Worm (Caenorhabditis elegans) whole organism, L4 larva: Measurements from ENCODE around the gene nhr-226.
A peak's percentile ranks its signal among the peaks of the same experiment; 100 is the strongest.
"Not testable (repeated sequence)": the region's sequence is repeated elsewhere in the genome, so short reads cannot be mapped to it uniquely, and the experiment has no call there.

Experiments used
- F44E2.7 ChIP-seq: fragments of 200-800 bp; sonication (Bioruptor generic); IDR thresholded peaks from 2 replicates; pipeline ENCODE4 v2.1.2; 2022; ENCODE audit warnings: missing genetic modification characterization, missing compliant biosample characterization
- ZK337.2 ChIP-seq: fragments of 200-800 bp; sonication (Bioruptor generic); IDR thresholded peaks from 2 replicates; pipeline ENCODE4 v1.3.6; 2022; ENCODE audit warnings: missing genetic modification reagents, missing genetic modification characterization, missing compliant biosample characterization
- aha-1 ChIP-seq: fragments of 150-350 bp; peaks from one replicate; lab custom pipeline; 2014; ENCODE audit warnings: missing biosample characterization, missing genetic modification characterization
- ama-1 ChIP-seq: fragments of 150-350 bp; optimal IDR thresholded peaks from 2 replicates; lab custom pipeline; 2014; ENCODE audit warnings: inconsistent platforms, mixed read lengths
- ceh-32 ChIP-seq: sonication (generic microtip); optimal IDR thresholded peaks from 2 replicates; lab custom pipeline; 2016; ENCODE audit warnings: mild to moderate bottlenecking, missing genetic modification characterization, missing compliant biosample characterization; ENCODE audit not compliant: poor library complexity
- ceh-44 ChIP-seq: fragments of 200-800 bp; sonication (Bioruptor generic); IDR thresholded peaks from 2 replicates; pipeline ENCODE4 v1.3.6; 2022; ENCODE audit warnings: missing genetic modification reagents, missing genetic modification characterization, missing compliant biosample characterization
- ceh-62 ChIP-seq: sonication (generic microtip); optimal IDR thresholded peaks from 2 replicates; lab custom pipeline; 2017; ENCODE audit warnings: missing biosample characterization, missing genetic modification characterization
- ces-1 ChIP-seq: fragments of 150-350 bp; sonication (generic microtip); optimal IDR thresholded peaks from 4 replicates; lab custom pipeline; 2014; ENCODE audit warnings: missing biosample characterization, missing genetic modification reagents, missing genetic modification characterization
- cey-2 ChIP-seq: sonication (generic microtip); optimal IDR thresholded peaks from 3 replicates; lab custom pipeline; 2017; ENCODE audit warnings: missing genetic modification characterization, mild to moderate bottlenecking, missing compliant biosample characterization, antibody characterized with exemption, borderline replicate concordance; ENCODE audit not compliant: insufficient read depth
- daf-16 ChIP-seq, 3 experiments: sonication (generic microtip); optimal IDR thresholded peaks; 2 replicates each; lab custom pipeline; 2016 to 2017; ENCODE audit warnings: missing genetic modification characterization in 3 of 3, missing genetic modification reagents in 3 of 3, mild to moderate bottlenecking in 2 of 3, missing compliant biosample characterization in 2 of 3, missing biosample characterization in 1 of 3, moderate library complexity in 1 of 3
- dmd-6 ChIP-seq: fragments of 200-800 bp; sonication (Bioruptor generic); IDR thresholded peaks from 2 replicates; pipeline ENCODE4 v1.3.6; 2022; ENCODE audit warnings: missing genetic modification reagents, missing genetic modification characterization, missing compliant biosample characterization
- dve-1 ChIP-seq: sonication (generic microtip); optimal IDR thresholded peaks from 2 replicates; lab custom pipeline; 2017; ENCODE audit warnings: antibody characterized with exemption, mild to moderate bottlenecking, missing genetic modification characterization, missing compliant biosample characterization; ENCODE audit not compliant: insufficient read depth
- egl-43 ChIP-seq: fragments of 200-800 bp; sonication (Bioruptor generic); IDR thresholded peaks from 2 replicates; pipeline ENCODE4 v1.3.6; 2022; ENCODE audit warnings: missing genetic modification reagents, missing genetic modification characterization, missing compliant biosample characterization
- hlh-11 ChIP-seq: fragments of 200-800 bp; sonication (Bioruptor generic); optimal IDR thresholded peaks from 2 replicates; lab custom pipeline; 2018; ENCODE audit warnings: mild to moderate bottlenecking, missing genetic modification characterization, missing compliant biosample characterization
- hlh-30 ChIP-seq: sonication (generic microtip); optimal IDR thresholded peaks from 2 replicates; lab custom pipeline; 2017; ENCODE audit warnings: antibody characterized with exemption, mild to moderate bottlenecking, missing genetic modification characterization, missing compliant biosample characterization; ENCODE audit not compliant: insufficient read depth
- lin-1 ChIP-seq: fragments of 200-800 bp; sonication (Bioruptor generic); IDR thresholded peaks from 2 replicates; pipeline ENCODE4 v1.3.6; 2022; ENCODE audit warnings: missing genetic modification reagents, missing genetic modification characterization, missing compliant biosample characterization
- lin-38 ChIP-seq: fragments of 200-800 bp; sonication (Bioruptor generic); IDR thresholded peaks from 2 replicates; pipeline ENCODE4 v1.3.6; 2022; ENCODE audit warnings: missing genetic modification reagents, missing genetic modification characterization, missing compliant biosample characterization
- mdl-1 ChIP-seq, 2 experiments: fragments of 150-350 bp in 1 of 2; sonication (generic microtip) in 1 of 2; optimal IDR thresholded peaks; 2 replicates each; lab custom pipeline; 2014 to 2017; ENCODE audit warnings: missing biosample characterization in 2 of 2, missing genetic modification characterization in 2 of 2
- mxl-3 ChIP-seq: fragments of 200-800 bp; sonication (Bioruptor generic); optimal IDR thresholded peaks from 2 replicates; lab custom pipeline; 2018; ENCODE audit warnings: mild to moderate bottlenecking, missing genetic modification characterization, missing compliant biosample characterization
- nhr-102 ChIP-seq: sonication (generic microtip); optimal IDR thresholded peaks from 2 replicates; lab custom pipeline; 2016; ENCODE audit warnings: mild to moderate bottlenecking, missing genetic modification characterization, moderate library complexity, missing compliant biosample characterization
- nhr-237 ChIP-seq: sonication (generic microtip); optimal IDR thresholded peaks from 2 replicates; lab custom pipeline; 2017; ENCODE audit warnings: missing biosample characterization, missing genetic modification characterization
- nhr-28 ChIP-seq: fragments of 150-350 bp; optimal IDR thresholded peaks from 2 replicates; lab custom pipeline; 2014; ENCODE audit warnings: missing biosample characterization, missing genetic modification characterization
- nhr-48 ChIP-seq: sonication (generic microtip); optimal IDR thresholded peaks from 2 replicates; lab custom pipeline; 2016; ENCODE audit warnings: mild to moderate bottlenecking, missing genetic modification characterization, missing compliant biosample characterization
- nhr-77 ChIP-seq: fragments of 150-350 bp; optimal IDR thresholded peaks from 2 replicates; lab custom pipeline; 2014; ENCODE audit warnings: missing biosample characterization, missing genetic modification characterization
- php-3 ChIP-seq: fragments of 200-800 bp; sonication (Bioruptor generic); IDR thresholded peaks from 2 replicates; pipeline ENCODE4 v1.3.6; 2022; ENCODE audit warnings: missing genetic modification reagents, missing genetic modification characterization, missing compliant biosample characterization
- pqm-1 ChIP-seq: sonication (generic microtip); optimal IDR thresholded peaks from 2 replicates; lab custom pipeline; 2017; ENCODE audit warnings: missing biosample characterization, missing genetic modification characterization
- tra-1 ChIP-seq: fragments of 200-800 bp; sonication (Bioruptor generic); IDR thresholded peaks from 2 replicates; pipeline ENCODE4 v1.3.6; 2022; ENCODE audit warnings: missing genetic modification reagents, missing genetic modification characterization, missing compliant biosample characterization
- unc-62 ChIP-seq, 3 experiments: fragments of 150-350 bp in 1 of 3; sonication (generic microtip); optimal IDR thresholded peaks in 2 of 3; peaks in 1 of 3; 1 replicate in 1 of 3; 2 replicates in 2 of 3; lab custom pipeline; 2014 to 2017; ENCODE audit warnings: missing biosample characterization in 3 of 3, missing genetic modification characterization in 3 of 3, missing genetic modification reagents in 3 of 3, missing genotype in 1 of 3
- zag-1 ChIP-seq: fragments of 150-350 bp; optimal IDR thresholded peaks from 2 replicates; lab custom pipeline; 2014; ENCODE audit warnings: missing biosample characterization, missing genetic modification characterization
- ztf-11 ChIP-seq: fragments of 150-350 bp; optimal IDR thresholded peaks from 2 replicates; lab custom pipeline; 2014; ENCODE audit warnings: missing biosample characterization, missing genetic modification characterization

nhr-226 gene

ce11 chrV:2303775-2304174 lies 9.1 kb downstream of the nhr-226 start, which contains the start of gene irld-15:
TSS of gene irld-15 (minus strand) at chrV:2303875.
- TF ChIP-seq hlh-30 (tag; lab: Kevin White, UChicago) (no peak), ceh-62 (tag; lab: Kevin White, UChicago) (no peak), nhr-102 (tag; lab: Kevin White, UChicago) (no peak)

ce11 chrV:2306383-2306782 lies 11.7 kb downstream of the nhr-226 start:
- TF ChIP-seq zag-1 (tag; lab: Kevin White, UChicago) (no peak), aha-1 (tag; lab: Kevin White, UChicago) (peak; percentile 83)
- TF ChIP-seq, all 104 proteins: peak for 1

ce11 chrV:2308246-2308645 lies 13.6 kb downstream of the nhr-226 start:
- TF ChIP-seq lin-38 (no peak), egl-43 (GFP tag; lab: Robert Waterston, UW) (no peak), pqm-1 (tag; lab: Kevin White, UChicago) (peak; percentile 94), nhr-48 (peak; percentile 62), nhr-102 (tag; lab: Kevin White, UChicago) (no peak), nhr-77 (tag; lab: Kevin White, UChicago) (peak; percentile 89), nhr-28 (tag; lab: Kevin White, UChicago) (peak; percentile 81), F44E2.7 (GFP tag; lab: Robert Waterston, UW) (no peak), dve-1 (tag; lab: Kevin White, UChicago) (peak; percentile 86), cey-2 (tag; lab: Kevin White, UChicago) (no peak), hlh-11 (tag; lab: Kevin White, UChicago) (peak; percentile 79), unc-62 (GFP tag; optimal IDR thresholded peaks at IDR 0.05 in 1 of 2; lab: Kevin White, UChicago) (peak in 1 of 2 experiments; percentile 22), unc-62 (tag; optimal IDR thresholded peaks at IDR 0.05; lab: Kevin White, UChicago) (no peak), dmd-6 (GFP tag; lab: Robert Waterston, UW) (peak; percentile 99), ztf-11 (tag; lab: Kevin White, UChicago) (no peak), nhr-237 (tag; lab: Kevin White, UChicago) (no peak), daf-16 (GFP tag; optimal IDR thresholded peaks at IDR 0.05; lab: Kevin White, UChicago) (no peak), daf-16 (tag; optimal IDR thresholded peaks at IDR 0.05; lab: Kevin White, UChicago) (peak; percentile 84), ama-1 (lab: Kevin White, UChicago) (no peak), mxl-3 (peak; percentile 15), lin-1 (GFP tag; lab: Robert Waterston, UW) (peak; percentile 73), zag-1 (tag; lab: Kevin White, UChicago) (no peak), ZK337.2 (GFP tag; lab: Robert Waterston, UW) (no peak), php-3 (GFP tag; lab: Robert Waterston, UW) (0 out of 2 replicates have a peak, but pooled peaks have one; percentile 20), tra-1 (GFP tag; lab: Robert Waterston, UW) (peak; percentile 87)

ce11 chrV:2321001-2321400 lies 26.3 kb downstream of the nhr-226 start, which contains the start of gene Y19D10B.6:
TSS of gene Y19D10B.6 (minus strand) at chrV:2321101.
- not testable (repeated sequence) for TF ChIP-seq ces-1; mdl-1 (tag; optimal IDR thresholded peaks at IDR 0.05; lab: Kevin White, UChicago); aha-1 (tag; lab: Kevin White, UChicago)

ce11 chrV:2322466-2322865 lies 27.8 kb downstream of the nhr-226 start, which contains the start of gene pud-1.2:
TSS of gene pud-1.2 (minus strand) at chrV:2322566.
- not testable (repeated sequence) for TF ChIP-seq ceh-44; ceh-32 (tag; lab: Kevin White, UChicago); aha-1 (tag; lab: Kevin White, UChicago)
- TF ChIP-seq, all 104 proteins: peak for 0; not testable (repeated sequence) for 104
